Worm (Caenorhabditis elegans): ENCODE measurements around the gene T13F2.2.
A peak's percentile ranks its signal among the peaks of the same experiment; 100 is the strongest.

Gene T13F2.2

DNA sequence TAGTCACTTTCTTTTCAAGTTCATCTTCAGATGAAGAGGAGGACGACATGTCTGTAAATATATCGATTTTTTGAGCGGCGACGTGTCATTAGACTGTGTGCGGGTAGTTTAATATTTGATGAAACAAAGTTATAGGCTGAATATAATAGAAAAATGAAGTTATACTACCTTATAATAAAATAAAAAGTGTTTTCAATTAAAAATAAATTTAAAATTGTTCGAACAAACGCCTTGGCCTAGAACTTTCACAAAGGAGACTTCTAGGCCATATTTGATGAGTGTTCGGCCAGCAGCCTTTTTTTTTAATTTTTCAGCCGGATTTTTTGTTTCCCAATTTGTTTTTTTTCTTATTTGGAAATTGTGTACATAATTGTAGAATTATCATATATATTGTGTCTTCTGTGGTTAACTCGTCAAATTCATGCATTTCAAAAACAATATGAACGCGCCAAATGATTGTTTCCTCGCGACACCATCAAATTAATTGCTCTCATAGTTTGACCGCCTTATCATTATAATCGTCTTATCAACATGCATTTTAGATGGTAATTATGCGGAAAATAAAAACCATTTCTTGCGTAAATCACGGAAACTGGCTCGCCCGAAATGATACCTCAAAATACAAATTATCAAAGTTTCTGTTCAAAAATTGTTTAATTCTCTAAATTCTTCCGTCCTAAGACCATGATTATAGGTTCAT lies at the start of gene T13F2.2:
Gene T13F2.2 (minus strand): TSS at position 51 of the 700 bp plus-strand sequence.
- TF ChIP-seq ceh-82 (tag; optimal IDR thresholded peaks at IDR 0.05) (no peak), sma-3 (GFP tag; optimal IDR thresholded peaks at IDR 0.05) (no peak), sma-9 (GFP tag; optimal IDR thresholded peaks at IDR 0.05) (peak; percentile 33), sma-9 (tag; optimal IDR thresholded peaks at IDR 0.05) (no peak), mdl-1 (tag; optimal IDR thresholded peaks at IDR 0.05) (no peak), R02D3.7 (tag; optimal IDR thresholded peaks at IDR 0.05) (no peak), zag-1 (tag; optimal IDR thresholded peaks at IDR 0.05) (no peak), nhr-129 (tag; optimal IDR thresholded peaks at IDR 0.05) (no peak), C34F6.9 (tag; optimal IDR thresholded peaks at IDR 0.05) (peak; percentile 8), lin-13 (GFP tag; optimal IDR thresholded peaks at IDR 0.05) (no peak), nhr-11 (tag; optimal IDR thresholded peaks at IDR 0.05) (no peak), gmeb-1 (tag; optimal IDR thresholded peaks at IDR 0.05) (no peak), sem-4 (tag; optimal IDR thresholded peaks at IDR 0.05) (no peak), crh-2 (tag; optimal IDR thresholded peaks at IDR 0.05) (no peak), nhr-237 (tag; optimal IDR thresholded peaks at IDR 0.05) (no peak), F13H6.1 (tag; optimal IDR thresholded peaks at IDR 0.05) (peak; percentile 12), nhr-6 (tag; optimal IDR thresholded peaks at IDR 0.05) (no peak), mbf-1 (tag; optimal IDR thresholded peaks at IDR 0.05) (no peak), ztf-11 (tag; optimal IDR thresholded peaks at IDR 0.05) (no peak), unc-39 (tag; optimal IDR thresholded peaks at IDR 0.05) (no peak), ztf-4 (tag; optimal IDR thresholded peaks at IDR 0.05) (no peak), blmp-1 (tag; optimal IDR thresholded peaks at IDR 0.05; ENCODE audit: insufficient read depth) (no peak), nhr-10 (tag; optimal IDR thresholded peaks at IDR 0.05) (no peak), nhr-21 (tag; optimal IDR thresholded peaks at IDR 0.05) (no peak), lsy-2 (tag; optimal IDR thresholded peaks at IDR 0.05) (peak in 1 of 2 experiments; percentile 22), fos-1 (tag; optimal IDR thresholded peaks at IDR 0.05) (peak; percentile 51), egl-27 (tag; optimal IDR thresholded peaks at IDR 0.05) (no peak), mab-5 (tag; optimal IDR thresholded peaks at IDR 0.05) (no peak), ceh-16 (tag; optimal IDR thresholded peaks at IDR 0.05) (no peak)

DNA sequence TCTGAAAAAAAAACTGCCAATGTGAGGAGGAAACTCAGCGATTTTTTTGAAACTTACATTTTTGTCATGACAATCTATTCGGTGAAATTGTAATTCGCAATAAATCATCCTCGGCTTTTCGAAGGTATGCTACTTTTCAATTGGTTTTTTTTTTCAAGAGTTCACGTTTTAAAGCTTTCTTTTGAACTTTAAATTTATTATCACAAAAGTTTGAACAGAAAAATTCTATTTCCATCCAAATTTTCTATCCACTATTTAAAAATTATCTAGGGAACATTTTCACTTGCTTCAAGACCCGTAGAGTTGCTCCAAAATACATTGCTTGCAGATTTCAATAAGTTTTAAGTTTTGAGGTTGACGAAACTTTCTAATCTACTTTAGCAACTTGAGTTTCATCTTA lies 49.4 kb upstream of the T13F2.2 start, which contains the start of gene K07F5.6:
Gene K07F5.6 (minus strand): TSS at position 101 of the 400 bp plus-strand sequence.
- no peak for TF ChIP-seq peb-1 (tag; optimal IDR thresholded peaks at IDR 0.05)
- no peak for TF ChIP-seq mbf-1 (tag; optimal IDR thresholded peaks at IDR 0.05)
- TF ChIP-seq unc-55 (GFP tag; optimal IDR thresholded peaks at IDR 0.05) = no peak
- TF ChIP-seq elt-3 (tag; optimal IDR thresholded peaks at IDR 0.05) = no peak
- TF ChIP-seq nhr-23 (tag; optimal IDR thresholded peaks at IDR 0.05) = no peak
- TF ChIP-seq F13H6.1 (tag; optimal IDR thresholded peaks at IDR 0.05) = no peak
- no peak for TF ChIP-seq lin-11 (tag; optimal IDR thresholded peaks at IDR 0.05)
- no peak for TF ChIP-seq blmp-1 (tag; optimal IDR thresholded peaks at IDR 0.05; ENCODE audit: insufficient read depth)
- no peak for TF ChIP-seq R02D3.7 (tag; optimal IDR thresholded peaks at IDR 0.05)
- no peak for TF ChIP-seq nhr-6 (tag; optimal IDR thresholded peaks at IDR 0.05)
- no peak for TF ChIP-seq sma-9 (GFP tag; optimal IDR thresholded peaks at IDR 0.05)
- TF ChIP-seq sma-9 (tag; optimal IDR thresholded peaks at IDR 0.05) = no peak
- no peak for TF ChIP-seq mab-5 (tag; optimal IDR thresholded peaks at IDR 0.05)
- no peak for TF ChIP-seq unc-62 (GFP tag; optimal IDR thresholded peaks at IDR 0.05)
- TF ChIP-seq nhr-21 (tag; optimal IDR thresholded peaks at IDR 0.05) = no peak
- no peak for TF ChIP-seq alr-1 (tag; optimal IDR thresholded peaks at IDR 0.05)
- TF ChIP-seq unc-39 (tag; optimal IDR thresholded peaks at IDR 0.05) = no peak
- no peak for TF ChIP-seq skn-1 (tag; optimal IDR thresholded peaks at IDR 0.05)
- no peak for TF ChIP-seq sem-4 (tag; optimal IDR thresholded peaks at IDR 0.05)

DNA sequence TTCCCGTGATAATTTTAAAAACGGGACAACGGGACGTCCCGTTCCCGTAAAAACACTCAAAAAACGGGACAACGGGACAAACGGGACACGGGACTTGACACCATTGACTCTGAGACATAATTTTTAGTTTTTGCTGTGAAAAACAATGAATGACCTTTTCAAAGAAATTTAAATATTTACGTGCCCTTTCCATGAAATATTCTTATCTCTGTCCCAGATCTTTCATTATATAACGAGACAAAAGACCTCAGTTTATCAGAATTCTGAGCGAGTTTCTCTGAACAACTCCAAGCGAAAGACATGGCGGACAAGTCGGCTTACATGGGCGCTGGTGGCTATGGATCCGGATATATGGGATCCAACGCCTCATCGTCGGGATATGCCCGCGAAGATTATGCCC lies 46.6 kb upstream of the T13F2.2 start, which contains the start of gene nspd-2:
Gene nspd-2 (plus strand): TSS at position 301 of the 400 bp plus-strand sequence.
- TF ChIP-seq elt-3 (tag; optimal IDR thresholded peaks at IDR 0.05) (no peak), egl-27 (tag; optimal IDR thresholded peaks at IDR 0.05) (no peak), ceh-16 (tag; optimal IDR thresholded peaks at IDR 0.05) (no peak), aly-2 (tag; optimal IDR thresholded peaks at IDR 0.05) (no peak), nhr-77 (tag; optimal IDR thresholded peaks at IDR 0.05) (no peak), lin-39 (tag; optimal IDR thresholded peaks at IDR 0.05) (no peak), nhr-23 (tag; optimal IDR thresholded peaks at IDR 0.05) (no peak), ZK546.5 (tag; optimal IDR thresholded peaks at IDR 0.05) (no peak), dmd-4 (tag; optimal IDR thresholded peaks at IDR 0.05) (no peak), peb-1 (tag; optimal IDR thresholded peaks at IDR 0.05) (no peak), Y55F3AM.14 (GFP tag; optimal IDR thresholded peaks at IDR 0.05) (no peak), gmeb-1 (tag; optimal IDR thresholded peaks at IDR 0.05) (no peak), unc-39 (tag; optimal IDR thresholded peaks at IDR 0.05) (no peak), nhr-25 (tag; optimal IDR thresholded peaks at IDR 0.05) (no peak)

Data from whole organism, L2 larva.